Fruit fly (Drosophila melanogaster) Kc167 (cell line): ENCODE data around the gene Obp22a.

Source experiments
- Sin3A ChIP-seq: fragments of >200 bp; optimal IDR thresholded peaks from 2 replicates; lab custom pipeline; 2018; ENCODE audit warnings: missing external identifiers
- h ChIP-seq: fragments of >200 bp; optimal IDR thresholded peaks from 3 replicates; lab custom pipeline; 2018; ENCODE audit warnings: missing external identifiers
- psq ChIP-seq: fragments of >200 bp; optimal IDR thresholded peaks from 2 replicates; lab custom pipeline; 2017; ENCODE audit warnings: missing external identifiers

dm6 chr2L:1980708-1981339 is 11.1 kb downstream of the Obp22a start, which contains the start of the genes CG15356 and CG15362:
- TF ChIP-seq psq (lab: Kevin White, UChicago) (no peak), Sin3A (no peak), h (lab: Kevin White, UChicago) (no peak)
